Worm (Caenorhabditis elegans) whole organism, L3 larva: ENCODE measurements around the gene K08D8.6.

Source experiments
- ama-1 ChIP-seq: fragments of 150-350 bp; optimal IDR thresholded peaks from 2 replicates; lab custom pipeline; 2018
- ceh-82 ChIP-seq: fragments of 150-350 bp; optimal IDR thresholded peaks from 2 replicates; lab custom pipeline; 2014; ENCODE audit warnings: missing biosample characterization, missing genetic modification characterization
- eor-1 ChIP-seq, 2 experiments: fragments of 150-350 bp; optimal IDR thresholded peaks; 2 replicates each; lab custom pipeline; 2014 to 2018; ENCODE audit warnings: missing biosample characterization in 2 of 2, missing genetic modification characterization in 2 of 2
- lin-15B ChIP-seq: fragments of 150-350 bp; optimal IDR thresholded peaks from 2 replicates; lab custom pipeline; 2014; ENCODE audit warnings: missing biosample characterization, missing genetic modification characterization
- nfya-1 ChIP-seq: sonication (generic microtip); optimal IDR thresholded peaks from 2 replicates; lab custom pipeline; 2017; ENCODE audit warnings: missing genetic modification characterization, mild to moderate bottlenecking, missing compliant biosample characterization, antibody characterized with exemption, moderate library complexity; ENCODE audit not compliant: insufficient read depth
- nhr-11 ChIP-seq: fragments of 150-350 bp; optimal IDR thresholded peaks from 2 replicates; lab custom pipeline; 2014; ENCODE audit warnings: missing biosample characterization, missing genetic modification characterization
- nhr-25 ChIP-seq: sonication (generic microtip); optimal IDR thresholded peaks from 2 replicates; lab custom pipeline; 2017; ENCODE audit warnings: missing biosample characterization, missing genetic modification characterization
- nhr-28 ChIP-seq: fragments of 150-350 bp; optimal IDR thresholded peaks from 2 replicates; lab custom pipeline; 2014; ENCODE audit warnings: missing biosample characterization, missing genetic modification characterization
- nhr-43 ChIP-seq: sonication (generic microtip); optimal IDR thresholded peaks from 2 replicates; lab custom pipeline; 2016; ENCODE audit warnings: mild to moderate bottlenecking, missing genetic modification characterization, missing compliant biosample characterization; ENCODE audit not compliant: poor library complexity, severe bottlenecking
- nhr-76 ChIP-seq: fragments of 150-350 bp; sonication (generic microtip); optimal IDR thresholded peaks from 5 replicates; lab custom pipeline; 2014; ENCODE audit warnings: missing biosample characterization, missing genetic modification characterization
- nhr-77 ChIP-seq: fragments of 150-350 bp; optimal IDR thresholded peaks from 2 replicates; lab custom pipeline; 2014; ENCODE audit warnings: missing biosample characterization, missing genetic modification characterization
- pha-4 ChIP-seq: fragments of 150-350 bp; optimal IDR thresholded peaks from 2 replicates; lab custom pipeline; 2014; ENCODE audit warnings: missing biosample characterization, missing genetic modification reagents, missing genetic modification characterization
- unc-62 ChIP-seq: fragments of 150-350 bp; sonication (generic microtip); optimal IDR thresholded peaks from 4 replicates; lab custom pipeline; 2014; ENCODE audit warnings: missing biosample characterization, missing genetic modification reagents, missing genetic modification characterization
- ztf-11 ChIP-seq: fragments of 150-350 bp; optimal IDR thresholded peaks from 2 replicates; lab custom pipeline; 2014; ENCODE audit warnings: missing biosample characterization, missing genetic modification characterization

- TF ChIP-seq nhr-11 = no peak
- no peak for TF ChIP-seq unc-62 (GFP tag; lab: Kevin White, UChicago)
- no peak for TF ChIP-seq eor-1 (tag; optimal IDR thresholded peaks at IDR 0.05; lab: Kevin White, UChicago)
- no peak for TF ChIP-seq ceh-82 (tag; lab: Kevin White, UChicago)
- TF ChIP-seq nhr-28 = no peak
- no peak for TF ChIP-seq nhr-25 (tag; lab: Kevin White, UChicago)
- TF ChIP-seq pha-4 (tag; lab: Kevin White, UChicago) = no peak
- TF ChIP-seq nhr-76 (tag; lab: Kevin White, UChicago) = no peak
- no peak for TF ChIP-seq nhr-43 (tag; lab: Kevin White, UChicago)
- TF ChIP-seq ztf-11 (tag; lab: Kevin White, UChicago) = no peak
- no peak for TF ChIP-seq lin-15B (tag; lab: Kevin White, UChicago)
- no peak for TF ChIP-seq ama-1 (lab: Kevin White, UChicago)
- no peak for TF ChIP-seq nfya-1
- TF ChIP-seq nhr-77 = no peak
Observed at ce11 chrIV:12900267-12900666, 10.0 kb upstream of the K08D8.6 start, which contains the start of gene K08D8.10.
